Fruit fly (Drosophila melanogaster) whole organism, embryonic: ENCODE data around the gene Rabex-5.

Experiments
- Atf3 ChIP-seq: fragments of 200-800 bp; sonication (Bioruptor generic); optimal IDR thresholded peaks from 3 replicates; lab custom pipeline; 2016; ENCODE audit warnings: missing biosample characterization, missing genetic modification characterization
- Awh ChIP-seq: fragments of 200-800 bp; sonication (Bioruptor generic); IDR thresholded peaks from 2 replicates; pipeline ENCODE4, ENCODE4 v1.3.6; 2022; ENCODE audit warnings: missing biosample characterization, missing genetic modification characterization
- BEAF-32 ChIP-seq: fragments of 200-800 bp; sonication (Bioruptor generic); optimal IDR thresholded peaks from 3 replicates; lab custom pipeline; 2017; ENCODE audit warnings: missing biosample characterization, missing genetic modification characterization, mild to moderate bottlenecking, moderate library complexity, missing genetic modification reagents
- CG10654 ChIP-seq: fragments of 200-800 bp; sonication (Bioruptor generic); optimal IDR thresholded peaks from 2 replicates; lab custom pipeline; 2016; ENCODE audit warnings: missing biosample characterization, missing genetic modification characterization
- CG12071 ChIP-seq: fragments of 200-800 bp; sonication (Bioruptor generic); optimal IDR thresholded peaks from 3 replicates; lab custom pipeline; 2018; ENCODE audit warnings: missing biosample characterization, mild to moderate bottlenecking, missing genetic modification characterization
- CG12391 ChIP-seq: fragments of 200-800 bp; sonication (Bioruptor generic); optimal IDR thresholded peaks from 3 replicates; lab custom pipeline; 2018; ENCODE audit warnings: missing biosample characterization, mild to moderate bottlenecking, missing genetic modification characterization, moderate library complexity
- CG13624 ChIP-seq: fragments of 200-800 bp; sonication (Bioruptor generic); optimal IDR thresholded peaks from 2 replicates; lab custom pipeline; 2016; ENCODE audit warnings: missing biosample characterization, missing genetic modification characterization
- CG14710 ChIP-seq: fragments of 200-800 bp; sonication (Bioruptor generic); optimal IDR thresholded peaks from 3 replicates; lab custom pipeline; 2019; ENCODE audit warnings: missing biosample characterization, mild to moderate bottlenecking, missing genetic modification characterization, moderate library complexity
- CG15269 ChIP-seq: fragments of 200-800 bp; sonication (Bioruptor generic); optimal IDR thresholded peaks from 2 replicates; lab custom pipeline; 2018; ENCODE audit warnings: missing biosample characterization, mild to moderate bottlenecking, missing genetic modification characterization, moderate library complexity
- CG15514 ChIP-seq: fragments of 200-800 bp; sonication (Bioruptor generic); optimal IDR thresholded peaks from 3 replicates; lab custom pipeline; 2017; ENCODE audit warnings: missing biosample characterization, missing genetic modification characterization, mild to moderate bottlenecking, moderate library complexity, missing genetic modification reagents
- CG16813 ChIP-seq: fragments of 200-800 bp; sonication (Bioruptor generic); IDR thresholded peaks from 3 replicates; pipeline ENCODE4 v1.3.6; 2022; ENCODE audit warnings: missing biosample characterization, missing genetic modification characterization; ENCODE audit not compliant: partially characterized antibody
- CG1832 ChIP-seq: fragments of 200-800 bp; sonication (Bioruptor generic); optimal IDR thresholded peaks from 2 replicates; lab custom pipeline; 2017; ENCODE audit warnings: missing biosample characterization, mild to moderate bottlenecking, missing genetic modification characterization, inconsistent platforms
- CG18764 ChIP-seq: fragments of 200-800 bp; sonication (Bioruptor generic); optimal IDR thresholded peaks from 3 replicates; lab custom pipeline; 2016; ENCODE audit warnings: missing biosample characterization, missing genetic modification characterization
- CG2116 ChIP-seq: fragments of 200-800 bp; sonication (Bioruptor generic); optimal IDR thresholded peaks from 3 replicates; lab custom pipeline; 2018; ENCODE audit warnings: missing biosample characterization, mild to moderate bottlenecking, missing genetic modification characterization
- CG2199 ChIP-seq: fragments of 200-800 bp; sonication (Bioruptor generic); IDR thresholded peaks from 3 replicates; pipeline ENCODE4 v1.3.6; 2022; ENCODE audit warnings: missing biosample characterization, missing genetic modification characterization
- CG3065 ChIP-seq: fragments of 200-800 bp; sonication (Bioruptor generic); optimal IDR thresholded peaks from 2 replicates; lab custom pipeline; 2016; ENCODE audit warnings: missing biosample characterization, missing genetic modification characterization
- CG31441 ChIP-seq: fragments of 200-800 bp; sonication (Bioruptor generic); IDR thresholded peaks from 2 replicates; pipeline ENCODE4 v1.3.6; 2022; ENCODE audit warnings: missing biosample characterization, missing genetic modification characterization
- CG32767 ChIP-seq: fragments of 200-800 bp; sonication (Bioruptor generic); IDR thresholded peaks from 2 replicates; pipeline ENCODE4 v1.3.6; 2022; ENCODE audit warnings: missing biosample characterization, missing genetic modification characterization
- CG33213 ChIP-seq: fragments of 200-800 bp; sonication (Bioruptor generic); optimal IDR thresholded peaks from 3 replicates; lab custom pipeline; 2016; ENCODE audit warnings: missing biosample characterization, missing genetic modification characterization
- CG34422 ChIP-seq: fragments of 200-800 bp; sonication (Bioruptor generic); IDR thresholded peaks from 3 replicates; pipeline ENCODE4 v1.3.6; 2022; ENCODE audit warnings: missing biosample characterization, missing genetic modification characterization
- CG3847 ChIP-seq: fragments of 200-800 bp; sonication (Bioruptor generic); IDR thresholded peaks from 2 replicates; pipeline ENCODE4 v1.3.6; 2022; ENCODE audit warnings: missing biosample characterization, missing genetic modification characterization
- CG6683 ChIP-seq: fragments of 200-800 bp; sonication (Bioruptor generic); optimal IDR thresholded peaks from 2 replicates; lab custom pipeline; 2017; ENCODE audit warnings: missing biosample characterization, mild to moderate bottlenecking, missing genetic modification characterization, missing genetic modification reagents
- CG6765 ChIP-seq: fragments of 200-800 bp; sonication (Bioruptor generic); optimal IDR thresholded peaks from 3 replicates; lab custom pipeline; 2017; ENCODE audit warnings: missing biosample characterization, mild to moderate bottlenecking, missing genetic modification characterization
- CG6854 ChIP-seq: fragments of 200-800 bp; sonication (Bioruptor generic); optimal IDR thresholded peaks from 3 replicates; lab custom pipeline; 2017; ENCODE audit warnings: missing biosample characterization, mild to moderate bottlenecking, missing genetic modification characterization
- HLH54F ChIP-seq: fragments of 200-800 bp; sonication (Bioruptor generic); optimal IDR thresholded peaks from 3 replicates; lab custom pipeline; 2016; ENCODE audit warnings: missing biosample characterization, missing genetic modification characterization
- Hey ChIP-seq: fragments of 200-800 bp; sonication (Bioruptor generic); optimal IDR thresholded peaks from 3 replicates; lab custom pipeline; 2018; ENCODE audit warnings: missing biosample characterization, mild to moderate bottlenecking, missing genetic modification characterization
- MTF-1 ChIP-seq: fragments of 200-800 bp; sonication (Bioruptor generic); optimal IDR thresholded peaks from 2 replicates; lab custom pipeline; 2018; ENCODE audit warnings: missing biosample characterization, mild to moderate bottlenecking, missing genetic modification characterization, borderline replicate concordance
- Mad ChIP-seq: fragments of 200-800 bp; sonication (Bioruptor generic); optimal IDR thresholded peaks from 2 replicates; lab custom pipeline; 2016; ENCODE audit warnings: missing biosample characterization, missing genetic modification characterization
- Neu2 ChIP-seq: fragments of 200-800 bp; sonication (Bioruptor generic); optimal IDR thresholded peaks from 3 replicates; lab custom pipeline; 2016; ENCODE audit warnings: missing biosample characterization, missing genetic modification characterization, borderline replicate concordance
- Nf-YB ChIP-seq: fragments of 200-800 bp; sonication (Bioruptor generic); optimal IDR thresholded peaks from 3 replicates; lab custom pipeline; 2019; ENCODE audit warnings: missing biosample characterization, mild to moderate bottlenecking, missing genetic modification characterization, moderate library complexity
- Sry-δ ChIP-seq: fragments of 200-800 bp; sonication (Bioruptor generic); optimal IDR thresholded peaks from 2 replicates; lab custom pipeline; 2016; ENCODE audit warnings: missing biosample characterization, missing genetic modification characterization
- bab2 ChIP-seq: fragments of 200-800 bp; sonication (Bioruptor generic); optimal IDR thresholded peaks from 2 replicates; lab custom pipeline; 2016; ENCODE audit warnings: missing biosample characterization, missing genetic modification characterization
- gro ChIP-seq: fragments of 200-800 bp; sonication (Bioruptor generic); optimal IDR thresholded peaks from 2 replicates; lab custom pipeline; 2016; ENCODE audit warnings: missing biosample characterization, missing genetic modification characterization
- h ChIP-seq: fragments of >200 bp; optimal IDR thresholded peaks from 2 replicates; lab custom pipeline; 2017
- inv ChIP-seq: fragments of 200-800 bp; sonication (Bioruptor generic); IDR thresholded peaks from 2 replicates; pipeline ENCODE4 v1.3.6; 2022; ENCODE audit warnings: missing biosample characterization, missing genetic modification characterization; ENCODE audit not compliant: partially characterized antibody
- jing ChIP-seq: fragments of 200-800 bp; sonication (Bioruptor generic); optimal IDR thresholded peaks from 2 replicates; lab custom pipeline; 2018; ENCODE audit warnings: missing biosample characterization, mild to moderate bottlenecking, missing genetic modification characterization
- jumu ChIP-seq: fragments of 200-800 bp; sonication (Bioruptor generic); optimal IDR thresholded peaks from 3 replicates; lab custom pipeline; 2016; ENCODE audit warnings: missing biosample characterization, missing genetic modification characterization
- kay ChIP-seq: fragments of 200-800 bp; sonication (Bioruptor generic); optimal IDR thresholded peaks from 2 replicates; lab custom pipeline; 2016; ENCODE audit warnings: missing biosample characterization, missing genetic modification characterization
- kni ChIP-seq: fragments of 200-800 bp; sonication (Bioruptor generic); optimal IDR thresholded peaks from 3 replicates; lab custom pipeline; 2017; ENCODE audit warnings: mild to moderate bottlenecking, missing biosample characterization, missing genetic modification reagents, missing genetic modification characterization
- mam ChIP-seq: fragments of 200-800 bp; sonication (Bioruptor generic); optimal IDR thresholded peaks from 3 replicates; lab custom pipeline; 2016; ENCODE audit warnings: missing biosample characterization, missing genetic modification characterization
- odd ChIP-seq: fragments of 200-800 bp; sonication (Bioruptor generic); optimal IDR thresholded peaks from 2 replicates; lab custom pipeline; 2017; ENCODE audit warnings: missing biosample characterization, mild to moderate bottlenecking, missing genetic modification characterization
- org-1 ChIP-seq: fragments of 200-800 bp; sonication (Bioruptor generic); optimal IDR thresholded peaks from 2 replicates; lab custom pipeline; 2017; ENCODE audit warnings: missing biosample characterization, missing genetic modification characterization
- p53 ChIP-seq: fragments of 200-800 bp; sonication (Bioruptor generic); optimal IDR thresholded peaks from 2 replicates; lab custom pipeline; 2016; ENCODE audit warnings: missing biosample characterization, missing genetic modification characterization
- ro ChIP-seq: fragments of 200-800 bp; sonication (Bioruptor generic); IDR thresholded peaks from 2 replicates; pipeline ENCODE4 v1.3.6; 2022; ENCODE audit warnings: missing biosample characterization, missing genetic modification characterization
- slbo ChIP-seq: fragments of 200-800 bp; sonication (Bioruptor generic); IDR thresholded peaks from 2 replicates; pipeline ENCODE4 v1.3.6; 2022; ENCODE audit warnings: missing biosample characterization, missing genetic modification characterization
- slp2 ChIP-seq: fragments of 200-800 bp; sonication (Bioruptor generic); optimal IDR thresholded peaks from 2 replicates; lab custom pipeline; 2016; ENCODE audit warnings: missing biosample characterization, missing genetic modification characterization
- ssp ChIP-seq: fragments of 200-800 bp; sonication (Bioruptor generic); IDR thresholded peaks from 2 replicates; pipeline ENCODE4 v1.3.6; 2022; ENCODE audit warnings: missing biosample characterization, missing genetic modification characterization
- tna ChIP-seq: fragments of 200-800 bp; sonication (Bioruptor generic); IDR thresholded peaks from 2 replicates; pipeline ENCODE4 v1.3.6; 2022; ENCODE audit warnings: missing biosample characterization, missing genetic modification characterization; ENCODE audit not compliant: partially characterized antibody
- unpg ChIP-seq: fragments of 200-800 bp; sonication (Bioruptor generic); optimal IDR thresholded peaks from 3 replicates; lab custom pipeline; 2018; ENCODE audit warnings: missing biosample characterization, mild to moderate bottlenecking, missing genetic modification characterization, moderate library complexity
- wdn ChIP-seq: fragments of 200-800 bp; sonication (Bioruptor generic); IDR thresholded peaks from 2 replicates; pipeline ENCODE4 v1.3.6; 2022; ENCODE audit warnings: missing biosample characterization, missing genetic modification characterization
- yki ChIP-seq: fragments of >200 bp; optimal IDR thresholded peaks from 3 replicates; lab custom pipeline; 2018

Gene Rabex-5

dm6 chr3L:1300076-1300635 lies 4.4 kb downstream of the Rabex-5 start (continued):
- 0 out of 3 replicates have a peak, but pooled peaks have one; percentile 54 for TF ChIP-seq CG2199 (GFP tag; lab: Robert Waterston, UW)
- TF ChIP-seq HLH54F (GFP tag; lab: Kevin White, UChicago), result no peak
- peak; percentile 92 for TF ChIP-seq CG12391 (tag; lab: Kevin White, UChicago)
- TF ChIP-seq MTF-1 (GFP tag; lab: Kevin White, UChicago), result peak; percentile 21
- TF ChIP-seq CG6854, result peak; percentile 57
- no peak for TF ChIP-seq yki (lab: Kevin White, UChicago)
- no peak for TF ChIP-seq CG12071 (GFP tag; lab: Kevin White, UChicago)
- TF ChIP-seq kay (GFP tag; lab: Kevin White, UChicago), result peak; percentile 22
- peak; percentile 67 for TF ChIP-seq wdn (GFP tag; lab: Robert Waterston, UW)
- peak; percentile 86 for TF ChIP-seq CG34422 (GFP tag; lab: Robert Waterston, UW)
- peak; percentile 32 for TF ChIP-seq CG6683
- peak; percentile 22 for TF ChIP-seq slp2 (GFP tag; lab: Kevin White, UChicago)
- TF ChIP-seq slbo (GFP tag; lab: Robert Waterston, UW), result peak; percentile 68
- peak; percentile 72 for TF ChIP-seq CG10654 (GFP tag; lab: Kevin White, UChicago)
- peak; percentile 61; the same call in 1 of the 2 replicates for TF ChIP-seq ro (GFP tag; lab: Robert Waterston, UW)
- peak; percentile 78 for TF ChIP-seq CG15269
- TF ChIP-seq unpg (GFP tag; lab: Kevin White, UChicago), result peak; percentile 88
- TF ChIP-seq h (lab: Kevin White, UChicago), result no peak
- no peak for TF ChIP-seq Atf3 (GFP tag; lab: Kevin White, UChicago)
- peak; percentile 97 for TF ChIP-seq CG31441
- TF ChIP-seq jing (GFP tag; lab: Kevin White, UChicago), result no peak
- peak; percentile 67 for TF ChIP-seq ssp (GFP tag; lab: Robert Waterston, UW)
- peak; percentile 42 for TF ChIP-seq kni
- peak; percentile 92 for TF ChIP-seq CG14710 (tag; lab: Kevin White, UChicago)
- peak; percentile 75 for TF ChIP-seq org-1 (GFP tag; lab: Kevin White, UChicago)
- peak; percentile 80 for TF ChIP-seq odd
- peak; percentile 68 for TF ChIP-seq CG3847 (GFP tag; lab: Robert Waterston, UW)
- peak; percentile 29 for TF ChIP-seq CG3065 (GFP tag; lab: Kevin White, UChicago)
- TF ChIP-seq CG1832, result no peak
- TF ChIP-seq Sry-δ, result no peak
- peak; percentile 47 for TF ChIP-seq CG2116 (GFP tag; lab: Kevin White, UChicago)
- TF ChIP-seq Neu2, result no peak
- no peak for TF ChIP-seq CG16813
- TF ChIP-seq CG32767, result no peak
- no peak; the same call in 1 of the 2 replicates for TF ChIP-seq tna (GFP tag; lab: Robert Waterston, UW)
- peak; percentile 69 for TF ChIP-seq Nf-YB (GFP tag; lab: Kevin White, UChicago)
- peak; percentile 43 for TF ChIP-seq CG15514 (GFP tag; lab: Kevin White, UChicago)
- TF ChIP-seq bab2 (GFP tag; lab: Kevin White, UChicago), result peak; percentile 40
- peak; percentile 24 for TF ChIP-seq mam (GFP tag; lab: Kevin White, UChicago)
- TF ChIP-seq CG6765 (GFP tag; lab: Kevin White, UChicago), result peak; percentile 20
- TF ChIP-seq Awh (GFP tag; lab: Robert Waterston, UW), result peak; percentile 51; the same call in 1 of the 2 replicates
- no peak for TF ChIP-seq BEAF-32 (GFP tag; lab: Kevin White, UChicago)
- TF ChIP-seq CG18764 (GFP tag; lab: Kevin White, UChicago), result peak; percentile 65
- TF ChIP-seq CG13624 (GFP tag; lab: Kevin White, UChicago), result peak; percentile 26
- peak; percentile 8 for TF ChIP-seq CG33213
- no peak for TF ChIP-seq jumu
- TF ChIP-seq inv (GFP tag; lab: Robert Waterston, UW), result no peak
- no peak for TF ChIP-seq gro (GFP tag; lab: Kevin White, UChicago)
- no peak for TF ChIP-seq Hey
- TF ChIP-seq Mad (GFP tag; lab: Kevin White, UChicago), result peak; percentile 25
- no peak for TF ChIP-seq p53 (GFP tag; lab: Kevin White, UChicago)
